Fruit fly (Drosophila melanogaster): ENCODE measurements around the gene CG4743.

Gene CG4743

DNA sequence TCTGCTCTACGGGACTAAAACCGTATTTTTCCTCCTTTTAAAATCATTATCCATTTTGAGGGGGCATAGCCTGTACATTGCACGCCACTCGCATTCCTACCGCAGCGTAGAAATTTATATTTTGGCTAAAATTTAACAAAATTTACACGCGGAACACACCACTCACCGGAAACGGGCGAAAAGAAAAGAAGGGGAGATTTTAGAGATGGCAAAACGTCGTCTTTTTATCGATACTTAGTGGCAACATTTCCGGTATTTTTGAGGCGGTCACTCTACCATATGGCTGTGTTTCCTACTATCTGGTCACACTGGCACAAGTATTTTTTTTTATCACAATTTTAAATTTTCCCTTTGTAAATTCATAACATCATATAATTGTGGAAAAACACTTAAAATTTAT, 4.5 kb upstream of the CG4743 start, which contains the start of gene RpL27 (continued):
- TF ChIP-seq gt (GFP tag; IDR thresholded peaks at IDR 0.05) (no peak; the same call in 1 of the 2 replicates), Nf-YB (GFP tag; optimal IDR thresholded peaks at IDR 0.05) (peak; percentile 53), schlank (tag; optimal IDR thresholded peaks at IDR 0.05) (peak; percentile 83), vvl (GFP tag; IDR thresholded peaks at IDR 0.05) (peak; percentile 85), CG7928 (GFP tag; optimal IDR thresholded peaks at IDR 0.05) (peak; percentile 61), CG34224 (GFP tag; IDR thresholded peaks at IDR 0.05; ENCODE audit: partially characterized antibody) (peak; percentile 50; the same call in 1 of the 3 replicates), dati (GFP tag; IDR thresholded peaks at IDR 0.05) (no peak), CG17612 (GFP tag; IDR thresholded peaks at IDR 0.05) (no peak; the same call in 1 of the 2 replicates), CG2678 (tag; optimal IDR thresholded peaks at IDR 0.05) (peak; percentile 73), crol (GFP tag; IDR thresholded peaks at IDR 0.05) (peak; percentile 24), Xbp1 (GFP tag; optimal IDR thresholded peaks at IDR 0.05) (peak; percentile 74), Lpt (GFP tag; optimal IDR thresholded peaks at IDR 0.05) (no peak), CG12071 (GFP tag; optimal IDR thresholded peaks at IDR 0.05) (peak; percentile 80), gfzf (GFP tag; optimal IDR thresholded peaks at IDR 0.05) (peak; percentile 86), ci (GFP tag; IDR thresholded peaks at IDR 0.05) (peak; percentile 95), ato (GFP tag; IDR thresholded peaks at IDR 0.05; ENCODE audit: partially characterized antibody) (peak; percentile 72), CG31388 (GFP tag; optimal IDR thresholded peaks at IDR 0.05) (peak; percentile 27), Hmx (GFP tag; optimal IDR thresholded peaks at IDR 0.05) (no peak), Aef1 (GFP tag; IDR thresholded peaks at IDR 0.05) (no peak; the same call in 2 of the 3 replicates), sima (GFP tag; optimal IDR thresholded peaks at IDR 0.05) (peak; percentile 46), CG2889 (GFP tag; IDR thresholded peaks at IDR 0.05) (0 out of 3 replicates have a peak, but pooled peaks have one; percentile 10), bab2 (GFP tag; optimal IDR thresholded peaks at IDR 0.05) (peak; percentile 47), CG10431 (GFP tag; optimal IDR thresholded peaks at IDR 0.05) (peak; percentile 97), tio (GFP tag; optimal IDR thresholded peaks at IDR 0.05) (peak; percentile 33), corto (GFP tag; optimal IDR thresholded peaks at IDR 0.05) (peak; percentile 67), zfh1 (GFP tag; IDR thresholded peaks at IDR 0.05) (peak; percentile 78), ac (GFP tag; optimal IDR thresholded peaks at IDR 0.05) (peak; percentile 49), CG32772 (GFP tag; IDR thresholded peaks at IDR 0.05) (peak; percentile 75), wor (GFP tag; IDR thresholded peaks at IDR 0.05) (no peak), CG17568 (GFP tag; optimal IDR thresholded peaks at IDR 0.05) (peak; percentile 89), YL-1 (GFP tag; optimal IDR thresholded peaks at IDR 0.05) (peak; percentile 97), C15 (GFP tag; IDR thresholded peaks at IDR 0.05) (peak; percentile 67; the same call in 2 of the 3 replicates), CG9797 (GFP tag; optimal IDR thresholded peaks at IDR 0.05) (peak; percentile 90), slou (GFP tag; optimal IDR thresholded peaks at IDR 0.05) (peak; percentile 28), CG3726 (GFP tag; IDR thresholded peaks at IDR 0.05) (no peak), CG6791 (GFP tag; IDR thresholded peaks at IDR 0.05; ENCODE audit: partially characterized antibody) (peak; percentile 78), gem (tag; optimal IDR thresholded peaks at IDR 0.05) (peak; percentile 68), CG10209 (GFP tag; optimal IDR thresholded peaks at IDR 0.05) (peak; percentile 86), kni (GFP tag; optimal IDR thresholded peaks at IDR 0.05) (peak; percentile 53), Six4 (GFP tag; optimal IDR thresholded peaks at IDR 0.05) (peak; percentile 59), Mad (GFP tag; optimal IDR thresholded peaks at IDR 0.05) (peak; percentile 17), Gug (GFP tag; IDR thresholded peaks at IDR 0.05) (no peak), CG11398 (GFP tag; optimal IDR thresholded peaks at IDR 0.05) (peak; percentile 57), nmo (GFP tag; optimal IDR thresholded peaks at IDR 0.05) (peak; percentile 81), otp (GFP tag; IDR thresholded peaks at IDR 0.05) (peak; percentile 87), gsb-n (tag; optimal IDR thresholded peaks at IDR 0.05) (peak; percentile 76), klu (GFP tag; IDR thresholded peaks at IDR 0.05) (no peak), ro (GFP tag; IDR thresholded peaks at IDR 0.05) (no peak), so (GFP tag; IDR thresholded peaks at IDR 0.05) (peak; percentile 61; the same call in 1 of the 3 replicates), zen (tag; optimal IDR thresholded peaks at IDR 0.05) (peak; percentile 72), bcd (GFP tag; optimal IDR thresholded peaks at IDR 0.05) (peak; percentile 91)

Data from whole organism, embryonic.